Worm (Caenorhabditis elegans) whole organism, late embryonic: Measurements from ENCODE around the gene Y9C9A.16.

Experiments used
- ceh-22 ChIP-seq: sonication (generic microtip); optimal IDR thresholded peaks from 2 replicates; lab custom pipeline; 2017; ENCODE audit warnings: missing biosample characterization, missing genetic modification characterization
- ceh-9 ChIP-seq: sonication (generic microtip); optimal IDR thresholded peaks from 2 replicates; lab custom pipeline; 2016; ENCODE audit warnings: mild to moderate bottlenecking, missing genetic modification characterization, inconsistent platforms, missing compliant biosample characterization
- elt-4 ChIP-seq: sonication (generic microtip); optimal IDR thresholded peaks from 2 replicates; lab custom pipeline; 2016; ENCODE audit warnings: missing genetic modification characterization, missing compliant biosample characterization
- fkh-10 ChIP-seq: fragments of 150-350 bp; optimal IDR thresholded peaks from 2 replicates; lab custom pipeline; 2014; ENCODE audit warnings: missing biosample characterization, missing genetic modification reagents, missing genetic modification characterization
- lim-6 ChIP-seq: sonication (generic microtip); optimal IDR thresholded peaks from 2 replicates; lab custom pipeline; 2016; ENCODE audit warnings: missing genetic modification characterization, missing compliant biosample characterization
- odd-2 ChIP-seq: sonication (generic microtip); optimal IDR thresholded peaks from 2 replicates; lab custom pipeline; 2017; ENCODE audit warnings: antibody characterized with exemption, mild to moderate bottlenecking, missing genetic modification characterization, missing compliant biosample characterization
- pha-4 ChIP-seq: fragments of 150-350 bp; optimal IDR thresholded peaks from 2 replicates; lab custom pipeline; 2018; ENCODE audit warnings: missing biosample characterization, missing genetic modification reagents, missing genetic modification characterization
- sox-4 ChIP-seq: sonication (generic microtip); optimal IDR thresholded peaks from 2 replicates; lab custom pipeline; 2017; ENCODE audit warnings: mild to moderate bottlenecking, missing genetic modification characterization, inconsistent platforms, missing compliant biosample characterization
- tbx-2 ChIP-seq: sonication (generic microtip); optimal IDR thresholded peaks from 2 replicates; lab custom pipeline; 2016; ENCODE audit warnings: missing genetic modification characterization, missing compliant biosample characterization
- tbx-7 ChIP-seq: sonication (generic microtip); optimal IDR thresholded peaks from 2 replicates; lab custom pipeline; 2016; ENCODE audit warnings: missing genotype, missing genetic modification characterization, missing compliant biosample characterization

DNA sequence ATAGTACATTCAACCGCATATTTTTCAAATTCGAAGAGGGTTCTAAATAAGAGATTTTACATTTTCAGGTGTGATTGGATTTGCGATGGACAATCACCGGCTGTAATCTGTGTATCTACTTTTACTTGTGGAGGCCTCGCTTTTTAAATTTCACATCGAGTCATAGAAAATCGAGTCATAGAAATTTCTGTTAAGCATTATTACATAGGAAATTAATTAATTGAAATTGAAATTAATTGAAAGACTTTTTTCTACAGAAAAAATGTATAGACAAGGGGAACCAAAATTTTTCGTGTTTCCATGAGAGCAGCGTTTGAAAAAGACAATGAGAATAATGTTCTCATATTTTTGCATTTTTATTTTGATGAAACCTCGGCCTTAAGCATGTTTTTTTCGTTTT, 7.8 kb upstream of the Y9C9A.16 start, which contains the start of gene clec-176:
- TF ChIP-seq odd-2 (tag; lab: Kevin White, UChicago) (no peak), ceh-9 (no peak), pha-4 (tag; lab: Kevin White, UChicago) (no peak), lim-6 (tag; lab: Kevin White, UChicago) (no peak), sox-4 (tag; lab: Kevin White, UChicago) (no peak), tbx-7 (no peak), fkh-10 (no peak), elt-4 (no peak), tbx-2 (tag; lab: Kevin White, UChicago) (no peak), ceh-22 (tag; lab: Kevin White, UChicago) (no peak)
